Worm (Caenorhabditis elegans) whole organism, early embryonic: Measurements from ENCODE around the gene sru-23.

Experiments used
- ama-1 ChIP-seq: fragments of 150-350 bp; optimal IDR thresholded peaks from 2 replicates; lab custom pipeline; 2014
- hmg-4 ChIP-seq: fragments of 200-800 bp; sonication (Bioruptor generic); optimal IDR thresholded peaks from 2 replicates; lab custom pipeline; 2018; ENCODE audit warnings: mild to moderate bottlenecking, missing genetic modification characterization, missing compliant biosample characterization
- sea-1 ChIP-seq: fragments of 200-800 bp; sonication (Bioruptor generic); conservative IDR thresholded peaks from 2 replicates; pipeline ENCODE4 v1.3.6; 2022; ENCODE audit warnings: missing genetic modification characterization, missing compliant biosample characterization

ce11 chrV:16002288-16002687 lies 29.9 kb upstream of the sru-23 start, which contains the start of gene nhr-63:
- no peak for TF ChIP-seq sea-1 (GFP tag; lab: Robert Waterston, UW)
- TF ChIP-seq hmg-4 (GFP tag; lab: Kevin White, UChicago), result no peak
- no peak for TF ChIP-seq ama-1 (lab: Kevin White, UChicago)
